Fruit fly (Drosophila melanogaster) whole organism, embryonic: Measurements from ENCODE around the gene Hs2st.

ENCODE experiments used
- ATbp ChIP-seq: fragments of 200-800 bp; sonication (Bioruptor generic); optimal IDR thresholded peaks from 2 replicates; lab custom pipeline; 2017; ENCODE audit warnings: missing biosample characterization, mild to moderate bottlenecking, missing genetic modification characterization, missing genetic modification reagents
- Abd-B ChIP-seq: fragments of 200-800 bp; sonication (Bioruptor generic); optimal IDR thresholded peaks from 2 replicates; lab custom pipeline; 2018; ENCODE audit warnings: missing biosample characterization, mild to moderate bottlenecking, missing genetic modification characterization, moderate library complexity
- Awh ChIP-seq: fragments of 200-800 bp; sonication (Bioruptor generic); IDR thresholded peaks from 2 replicates; pipeline ENCODE4, ENCODE4 v1.3.6; 2022; ENCODE audit warnings: missing biosample characterization, missing genetic modification characterization
- BEAF-32 ChIP-seq: fragments of 200-800 bp; sonication (Bioruptor generic); optimal IDR thresholded peaks from 3 replicates; lab custom pipeline; 2017; ENCODE audit warnings: missing biosample characterization, missing genetic modification characterization, mild to moderate bottlenecking, moderate library complexity, missing genetic modification reagents
- CG10147 ChIP-seq: fragments of 200-800 bp; sonication (Bioruptor generic); optimal IDR thresholded peaks from 2 replicates; lab custom pipeline; 2019; ENCODE audit warnings: missing biosample characterization, mild to moderate bottlenecking, missing genetic modification characterization, moderate library complexity
- CG10274 ChIP-seq: fragments of 200-800 bp; sonication (Bioruptor generic); optimal IDR thresholded peaks from 3 replicates; lab custom pipeline; 2017; ENCODE audit warnings: missing biosample characterization, mild to moderate bottlenecking, missing genetic modification characterization
- CG10543 ChIP-seq: fragments of 200-800 bp; sonication (Bioruptor generic); optimal IDR thresholded peaks from 3 replicates; lab custom pipeline; 2017; ENCODE audit warnings: missing biosample characterization, mild to moderate bottlenecking, missing genetic modification characterization, moderate library complexity
- CG1233 ChIP-seq: fragments of 200-800 bp; sonication (Bioruptor generic); optimal IDR thresholded peaks from 4 replicates; lab custom pipeline; 2018; ENCODE audit warnings: missing biosample characterization, mild to moderate bottlenecking, missing genetic modification characterization
- CG14050 ChIP-seq: fragments of 200-800 bp; sonication (Bioruptor generic); IDR thresholded peaks from 3 replicates; pipeline ENCODE4 v1.3.6; 2022; ENCODE audit warnings: missing biosample characterization, missing genetic modification characterization
- CG18011 ChIP-seq: fragments of 200-800 bp; sonication (Bioruptor generic); optimal IDR thresholded peaks from 2 replicates; lab custom pipeline; 2017; ENCODE audit warnings: missing biosample characterization, missing genetic modification characterization, mild to moderate bottlenecking, moderate library complexity, missing genotype
- CG18599 ChIP-seq: fragments of 200-800 bp; sonication (Bioruptor generic); optimal IDR thresholded peaks from 3 replicates; lab custom pipeline; 2017; ENCODE audit warnings: missing biosample characterization, missing genetic modification characterization, mild to moderate bottlenecking, moderate library complexity, missing genetic modification reagents
- CG18764 ChIP-seq: fragments of 200-800 bp; sonication (Bioruptor generic); optimal IDR thresholded peaks from 3 replicates; lab custom pipeline; 2016; ENCODE audit warnings: missing biosample characterization, missing genetic modification characterization
- CG33213 ChIP-seq: fragments of 200-800 bp; sonication (Bioruptor generic); optimal IDR thresholded peaks from 3 replicates; lab custom pipeline; 2016; ENCODE audit warnings: missing biosample characterization, missing genetic modification characterization
- CG3726 ChIP-seq: fragments of 200-800 bp; sonication (Bioruptor generic); IDR thresholded peaks from 3 replicates; pipeline ENCODE4, ENCODE4 v1.3.6; 2022; ENCODE audit warnings: missing biosample characterization, missing genetic modification characterization
- CG4282 ChIP-seq: fragments of 200-800 bp; sonication (Bioruptor generic); optimal IDR thresholded peaks from 2 replicates; lab custom pipeline; 2016; ENCODE audit warnings: missing biosample characterization, missing genetic modification characterization
- CG4360 ChIP-seq: fragments of 200-800 bp; sonication (Bioruptor generic); IDR thresholded peaks from 2 replicates; pipeline ENCODE4 v1.3.6; 2022; ENCODE audit warnings: missing biosample characterization, missing genetic modification characterization
- CG43689 ChIP-seq: fragments of 200-800 bp; sonication (Bioruptor generic); IDR thresholded peaks from 2 replicates; pipeline ENCODE4 v1.3.6; 2022; ENCODE audit warnings: missing biosample characterization, missing genetic modification characterization
- CG4820 ChIP-seq: fragments of 200-800 bp; sonication (Bioruptor generic); optimal IDR thresholded peaks from 3 replicates; lab custom pipeline; 2016; ENCODE audit warnings: missing biosample characterization, missing genetic modification characterization
- CG5245 ChIP-seq: fragments of 200-800 bp; sonication (Bioruptor generic); optimal IDR thresholded peaks from 3 replicates; lab custom pipeline; 2016; ENCODE audit warnings: missing biosample characterization, missing genetic modification characterization
- CG6791 ChIP-seq: fragments of 200-800 bp; sonication (Bioruptor generic); IDR thresholded peaks from 3 replicates; pipeline ENCODE4 v1.3.6; 2022; ENCODE audit warnings: missing biosample characterization, missing genetic modification characterization; ENCODE audit not compliant: partially characterized antibody
- CG6813 ChIP-seq: fragments of 200-800 bp; sonication (Bioruptor generic); optimal IDR thresholded peaks from 2 replicates; lab custom pipeline; 2017; ENCODE audit warnings: missing biosample characterization, missing genetic modification characterization, mild to moderate bottlenecking, moderate library complexity, missing genetic modification reagents
- CG7556 ChIP-seq: fragments of 200-800 bp; sonication (Bioruptor generic); optimal IDR thresholded peaks from 2 replicates; lab custom pipeline; 2017; ENCODE audit warnings: missing biosample characterization, mild to moderate bottlenecking, missing genetic modification characterization
- CHES-1-like ChIP-seq: fragments of 200-800 bp; sonication (Bioruptor generic); optimal IDR thresholded peaks from 2 replicates; lab custom pipeline; 2016; ENCODE audit warnings: missing biosample characterization, missing genetic modification characterization
- Doc2 ChIP-seq: fragments of 200-800 bp; sonication (Bioruptor generic); IDR thresholded peaks from 2 replicates; pipeline ENCODE4 v1.3.6; 2022; ENCODE audit warnings: missing biosample characterization, missing genetic modification characterization
- E2f2 ChIP-seq: fragments of 200-800 bp; sonication (Bioruptor generic); IDR thresholded peaks from 2 replicates; pipeline ENCODE4 v1.3.6; 2022; ENCODE audit warnings: missing biosample characterization, missing genetic modification characterization
- Ets97D ChIP-seq: fragments of 200-800 bp; sonication (Bioruptor generic); optimal IDR thresholded peaks from 3 replicates; lab custom pipeline; 2016; ENCODE audit warnings: missing biosample characterization, missing genetic modification characterization
- Fer2 ChIP-seq: fragments of 200-800 bp; sonication (Bioruptor generic); optimal IDR thresholded peaks from 2 replicates; lab custom pipeline; 2018; ENCODE audit warnings: missing biosample characterization, mild to moderate bottlenecking, missing genetic modification characterization, moderate library complexity
- HmgZ ChIP-seq: fragments of 200-800 bp; sonication (Bioruptor generic); optimal IDR thresholded peaks from 2 replicates; lab custom pipeline; 2018; ENCODE audit warnings: missing biosample characterization, mild to moderate bottlenecking, missing genetic modification characterization
- MESR4 ChIP-seq: fragments of 200-800 bp; sonication (Bioruptor generic); optimal IDR thresholded peaks from 2 replicates; lab custom pipeline; 2018; ENCODE audit warnings: missing biosample characterization, mild to moderate bottlenecking, missing genetic modification characterization, moderate library complexity
- NC2α ChIP-seq: fragments of 200-800 bp; sonication (Bioruptor generic); optimal IDR thresholded peaks from 2 replicates; lab custom pipeline; 2016; ENCODE audit warnings: missing biosample characterization, missing genetic modification characterization
- Ravus ChIP-seq: fragments of 200-800 bp; sonication (Bioruptor generic); IDR thresholded peaks from 2 replicates; pipeline ENCODE4 v1.3.6; 2022; ENCODE audit warnings: missing biosample characterization, missing genetic modification characterization
- Six4 ChIP-seq: fragments of 200-800 bp; sonication (Bioruptor generic); optimal IDR thresholded peaks from 2 replicates; lab custom pipeline; 2016; ENCODE audit warnings: missing biosample characterization, missing genetic modification characterization
- Sox102F ChIP-seq: fragments of 200-800 bp; sonication (Bioruptor generic); optimal IDR thresholded peaks from 2 replicates; lab custom pipeline; 2018; ENCODE audit warnings: missing biosample characterization, mild to moderate bottlenecking, missing genetic modification characterization, moderate library complexity
- Spps ChIP-seq: fragments of 200-800 bp; sonication (Bioruptor generic); optimal IDR thresholded peaks from 2 replicates; lab custom pipeline; 2018; ENCODE audit warnings: missing biosample characterization, mild to moderate bottlenecking, missing genetic modification characterization
- Sry-δ ChIP-seq: fragments of 200-800 bp; sonication (Bioruptor generic); optimal IDR thresholded peaks from 2 replicates; lab custom pipeline; 2016; ENCODE audit warnings: missing biosample characterization, missing genetic modification characterization
- crp ChIP-seq, 2 experiments: fragments of 200-800 bp; sonication (Bioruptor generic); optimal IDR thresholded peaks; 2 replicates in 1 of 2; 3 replicates in 1 of 2; lab custom pipeline; 2017; ENCODE audit warnings: missing biosample characterization in 2 of 2, missing genetic modification characterization in 2 of 2, mild to moderate bottlenecking in 1 of 2, moderate library complexity in 1 of 2
- en ChIP-seq: fragments of 200-800 bp; sonication (Bioruptor generic); optimal IDR thresholded peaks from 2 replicates; lab custom pipeline; 2016; ENCODE audit warnings: missing biosample characterization, missing genetic modification characterization
- ken ChIP-seq: fragments of 200-800 bp; sonication (Bioruptor generic); IDR thresholded peaks from 3 replicates; pipeline ENCODE4 v1.3.6; 2022; ENCODE audit warnings: missing biosample characterization, missing genetic modification characterization
- kni ChIP-seq: fragments of 200-800 bp; sonication (Bioruptor generic); optimal IDR thresholded peaks from 3 replicates; lab custom pipeline; 2017; ENCODE audit warnings: mild to moderate bottlenecking, missing biosample characterization, missing genetic modification reagents, missing genetic modification characterization
- knrl ChIP-seq: fragments of 200-800 bp; sonication (Bioruptor generic); IDR thresholded peaks from 3 replicates; pipeline ENCODE4 v1.3.6; 2022; ENCODE audit warnings: missing biosample characterization, missing genetic modification characterization; ENCODE audit not compliant: partially characterized antibody
- lov ChIP-seq, 2 experiments: fragments of 200-800 bp in 1 of 2; fragments of >200 bp in 1 of 2; sonication (Bioruptor generic) in 1 of 2; IDR thresholded peaks in 1 of 2; optimal IDR thresholded peaks in 1 of 2; 2 replicates in 1 of 2; 3 replicates in 1 of 2; pipeline versions ENCODE4 v1.3.6 to Lab custom; 2017 to 2022; ENCODE audit warnings: missing biosample characterization in 1 of 2, missing genetic modification characterization in 1 of 2
- nmo ChIP-seq: fragments of 200-800 bp; sonication (Bioruptor generic); optimal IDR thresholded peaks from 2 replicates; lab custom pipeline; 2018; ENCODE audit warnings: missing biosample characterization, mild to moderate bottlenecking, missing genetic modification characterization, moderate library complexity
- nom ChIP-seq: fragments of 200-800 bp; sonication (Bioruptor generic); optimal IDR thresholded peaks from 2 replicates; lab custom pipeline; 2017; ENCODE audit warnings: missing biosample characterization, missing genetic modification characterization, mild to moderate bottlenecking, moderate library complexity, missing genetic modification reagents
- otp ChIP-seq: fragments of 200-800 bp; sonication (Bioruptor generic); IDR thresholded peaks from 3 replicates; pipeline ENCODE4, ENCODE4 v1.3.6; 2022; ENCODE audit warnings: missing biosample characterization, missing genetic modification characterization
- pan ChIP-seq, 4 experiments: fragments of >200 bp in 3 of 4; fragments of 200-800 bp in 1 of 4; sonication (Bioruptor generic) in 1 of 4; optimal IDR thresholded peaks in 3 of 4; IDR thresholded peaks in 1 of 4; 2 replicates each; pipeline versions ENCODE4 v1.3.6 to Lab custom; 2017 to 2022; ENCODE audit warnings: missing biosample characterization in 2 of 4, missing genetic modification characterization in 2 of 4, mixed read lengths in 1 of 4
- pnt ChIP-seq: fragments of 200-800 bp; sonication (Bioruptor generic); optimal IDR thresholded peaks from 3 replicates; lab custom pipeline; 2016; ENCODE audit warnings: missing biosample characterization, missing genetic modification characterization
- pros ChIP-seq: fragments of 200-800 bp; sonication (Bioruptor generic); optimal IDR thresholded peaks from 3 replicates; lab custom pipeline; 2019; ENCODE audit warnings: missing biosample characterization, mild to moderate bottlenecking, missing genetic modification characterization, moderate library complexity
- tin ChIP-seq: fragments of 200-800 bp; sonication (Bioruptor generic); optimal IDR thresholded peaks from 3 replicates; lab custom pipeline; 2016; ENCODE audit warnings: missing biosample characterization, missing genetic modification characterization
- zfh1 ChIP-seq: fragments of 200-800 bp; sonication (Bioruptor generic); IDR thresholded peaks from 3 replicates; pipeline ENCODE4 v1.3.6; 2022; ENCODE audit warnings: missing biosample characterization, missing genetic modification characterization

Gene Hs2st

DNA sequence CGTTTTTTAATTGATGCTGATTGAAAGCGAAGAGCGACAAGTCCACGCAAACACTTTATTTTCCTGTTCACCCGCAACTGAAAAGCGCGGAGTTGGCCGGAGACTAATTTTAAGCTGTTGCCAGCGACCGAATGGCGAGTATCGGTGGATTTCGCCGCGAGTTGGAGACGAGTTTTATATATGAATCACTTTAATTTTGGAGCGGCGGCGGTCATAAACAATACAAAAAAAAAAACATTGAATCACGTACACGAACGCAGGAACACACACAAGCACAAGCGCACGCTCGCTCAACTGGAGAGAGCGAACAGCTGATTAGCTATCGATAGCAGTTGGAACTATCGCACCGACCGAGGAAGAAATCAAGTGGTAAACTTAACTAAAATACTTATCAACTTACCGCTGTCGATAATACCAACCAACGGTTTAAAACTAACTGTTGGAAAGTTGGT is 18.2 kb downstream of the Hs2st start, which contains the start of gene Pax (continued):
- TF ChIP-seq E2f2: peak; percentile 76
- no peak for TF ChIP-seq CG3726
- TF ChIP-seq kni: peak; percentile 37
- no peak for TF ChIP-seq ken (GFP tag; lab: Robert Waterston, UW)
- TF ChIP-seq CG43689: no peak
- peak; percentile 91 for TF ChIP-seq nom
- TF ChIP-seq NC2α: no peak
- TF ChIP-seq CG14050: no peak
- TF ChIP-seq CG4820 (GFP tag; lab: Kevin White, UChicago): no peak
- peak; percentile 7 for TF ChIP-seq nmo (GFP tag; lab: Kevin White, UChicago)
- no peak for TF ChIP-seq Doc2 (GFP tag; lab: Robert Waterston, UW)
- no peak for TF ChIP-seq en (GFP tag; lab: Kevin White, UChicago)
- TF ChIP-seq Ravus: no peak
- no peak for TF ChIP-seq CG5245 (GFP tag; lab: Kevin White, UChicago)
- no peak for TF ChIP-seq otp (GFP tag; lab: Robert Waterston, UW)
- TF ChIP-seq Fer2 (tag; lab: Kevin White, UChicago): no peak
- no peak for TF ChIP-seq Abd-B (GFP tag; lab: Kevin White, UChicago)
- peak; percentile 87 to 99 for TF ChIP-seq crp (GFP tag; optimal IDR thresholded peaks at IDR 0.05; lab: Kevin White, UChicago)
- TF ChIP-seq Sox102F (GFP tag; lab: Kevin White, UChicago): no peak
- TF ChIP-seq CG18764 (GFP tag; lab: Kevin White, UChicago): no peak
- no peak for TF ChIP-seq CG18011
- TF ChIP-seq CG10274: no peak
- TF ChIP-seq Six4: no peak
- TF ChIP-seq Awh (GFP tag; lab: Robert Waterston, UW): no peak
- no peak for TF ChIP-seq CG33213 (GFP tag; lab: Kevin White, UChicago)
- peak; percentile 89 for TF ChIP-seq Sry-δ (GFP tag; lab: Kevin White, UChicago)
- no peak for TF ChIP-seq CG10147
- TF ChIP-seq pros (GFP tag; lab: Kevin White, UChicago): peak; percentile 19
- TF ChIP-seq lov (optimal IDR thresholded peaks at IDR 0.05; lab: Kevin White, UChicago): no peak
- no peak for TF ChIP-seq lov (GFP tag; IDR thresholded peaks at IDR 0.05; lab: Robert Waterston, UW)
- no peak for TF ChIP-seq zfh1 (GFP tag; lab: Robert Waterston, UW)
- no peak for TF ChIP-seq CG4282 (GFP tag; lab: Kevin White, UChicago)
- TF ChIP-seq BEAF-32 (GFP tag; lab: Kevin White, UChicago): peak; percentile 93
- no peak for TF ChIP-seq CG4360 (GFP tag; lab: Robert Waterston, UW)
- no peak for TF ChIP-seq CG7556
- peak; percentile 21 for TF ChIP-seq MESR4 (GFP tag; lab: Kevin White, UChicago)
- TF ChIP-seq knrl (GFP tag; lab: Robert Waterston, UW): peak; percentile 90
- no peak for TF ChIP-seq tin
- peak; percentile 63 for TF ChIP-seq Ets97D (GFP tag; lab: Kevin White, UChicago)
- TF ChIP-seq Spps (tag; lab: Kevin White, UChicago): no peak
- no peak for TF ChIP-seq CHES-1-like (GFP tag; lab: Kevin White, UChicago)
- TF ChIP-seq pan (optimal IDR thresholded peaks at IDR 0.05; lab: Kevin White, UChicago): no peak
- no peak for TF ChIP-seq pan (GFP tag; optimal IDR thresholded peaks at IDR 0.05 in 1 of 2, IDR thresholded peaks at IDR 0.05 in 1 of 2)
- peak; percentile 95 for TF ChIP-seq CG6791 (GFP tag; lab: Robert Waterston, UW)
- no peak for TF ChIP-seq CG1233
- TF ChIP-seq ATbp (GFP tag; lab: Kevin White, UChicago): no peak
- no peak for TF ChIP-seq CG18599 (GFP tag; lab: Kevin White, UChicago)
- TF ChIP-seq CG10543 (GFP tag; lab: Kevin White, UChicago): peak; percentile 46
- TF ChIP-seq pnt (GFP tag; lab: Kevin White, UChicago): no peak
- no peak for TF ChIP-seq CG6813 (GFP tag; lab: Kevin White, UChicago)
- peak; percentile 44 for TF ChIP-seq HmgZ
